Worm (Caenorhabditis elegans): ENCODE data around the gene F57A10.2.

The F57A10.2 gene

DNA sequence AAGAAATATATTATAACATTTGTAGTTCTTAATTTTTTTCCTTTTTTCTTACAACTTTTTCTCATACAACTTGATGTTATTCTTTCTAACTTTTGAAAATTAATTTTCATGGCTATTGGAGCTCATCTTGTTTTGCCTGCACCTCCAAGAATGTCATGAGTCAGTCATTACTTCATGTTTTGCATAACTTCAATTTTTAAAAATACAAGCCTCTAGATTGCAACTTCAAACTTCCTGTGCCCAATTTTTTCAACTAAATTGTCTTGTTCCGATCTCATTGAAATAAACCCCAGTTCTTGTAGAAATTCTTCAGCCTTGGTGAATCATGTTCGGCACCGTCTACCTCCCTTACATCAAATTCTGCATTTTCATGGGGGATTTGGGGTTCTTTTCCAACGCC, 7.9 kb upstream of the F57A10.2 start, which contains the start of gene str-9:
TSS of gene str-9 (plus strand) at position 301 of the 400 bp plus-strand sequence.
- TF ChIP-seq ref-1 (GFP tag; conservative IDR thresholded peaks at IDR 0.05) (no peak), klf-2 (GFP tag; conservative IDR thresholded peaks at IDR 0.05) (no peak), flt-1 (GFP tag; IDR thresholded peaks at IDR 0.05) (no peak), med-1 (GFP tag; optimal IDR thresholded peaks at IDR 0.05; ENCODE audit: insufficient read depth) (no peak), cog-1 (tag; optimal IDR thresholded peaks at IDR 0.05) (no peak), ztf-23 (GFP tag; IDR thresholded peaks at IDR 0.05) (no peak), ztf-29 (GFP tag; IDR thresholded peaks at IDR 0.05) (no peak), tab-1 (GFP tag; IDR thresholded peaks at IDR 0.05) (no peak), T22C8.4 (GFP tag; IDR thresholded peaks at IDR 0.05) (no peak)

DNA sequence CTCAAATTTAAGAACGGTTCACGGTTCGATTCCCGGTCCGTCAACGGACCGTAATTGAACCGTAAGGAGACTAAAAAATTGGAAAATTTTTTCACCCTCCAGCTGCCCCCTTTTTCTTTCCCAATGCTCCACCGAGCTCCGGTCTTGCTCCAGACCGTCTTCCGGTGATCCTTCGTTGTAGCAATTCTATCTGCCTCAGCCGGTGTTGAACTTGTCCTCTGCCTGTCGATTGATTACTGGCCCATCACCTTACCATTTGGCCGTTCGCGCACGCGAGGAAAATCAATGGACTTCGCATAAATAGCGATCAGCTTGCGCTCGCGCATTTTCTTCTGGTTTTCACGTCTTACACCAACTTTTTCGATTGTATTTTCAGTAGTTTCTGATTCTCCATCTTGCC, 1.0 kb downstream of the F57A10.2 start:
- TF ChIP-seq tab-1 (GFP tag; IDR thresholded peaks at IDR 0.05) (peak; percentile 75), ref-1 (GFP tag; conservative IDR thresholded peaks at IDR 0.05) (0 out of 2 replicates have a peak, but pooled peaks have one; percentile 11), T22C8.4 (GFP tag; IDR thresholded peaks at IDR 0.05) (peak; percentile 22; the same call in 1 of the 2 replicates), ztf-23 (GFP tag; IDR thresholded peaks at IDR 0.05) (0 out of 2 replicates have a peak, but pooled peaks have one; percentile 57), flt-1 (GFP tag; IDR thresholded peaks at IDR 0.05) (peak; percentile 39; the same call in 1 of the 2 replicates)

DNA sequence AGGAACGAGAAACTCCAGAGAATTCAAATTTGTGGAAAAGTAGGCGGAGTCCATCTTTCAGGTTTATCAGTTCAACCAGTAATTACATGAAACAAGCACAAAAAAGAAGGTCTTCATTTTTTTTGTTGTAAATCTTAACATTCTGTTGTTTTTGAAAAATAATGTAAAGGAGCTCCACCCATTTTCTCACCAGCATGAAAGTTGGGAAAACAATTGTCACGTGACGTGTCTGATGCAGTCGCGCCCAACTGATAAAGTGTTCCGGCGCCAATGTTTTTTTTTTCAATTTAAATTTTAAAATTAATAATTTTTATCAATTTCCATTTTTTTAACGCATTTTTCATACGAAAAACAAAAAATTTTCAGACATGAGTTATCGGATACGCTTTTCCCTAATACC, 2.7 kb downstream of the F57A10.2 start, which contains the start of gene F57A10.4:
TSS of gene F57A10.4 (plus strand) at position 367 of the 400 bp plus-strand sequence.
- no peak for TF ChIP-seq klf-2 (GFP tag; conservative IDR thresholded peaks at IDR 0.05)

DNA sequence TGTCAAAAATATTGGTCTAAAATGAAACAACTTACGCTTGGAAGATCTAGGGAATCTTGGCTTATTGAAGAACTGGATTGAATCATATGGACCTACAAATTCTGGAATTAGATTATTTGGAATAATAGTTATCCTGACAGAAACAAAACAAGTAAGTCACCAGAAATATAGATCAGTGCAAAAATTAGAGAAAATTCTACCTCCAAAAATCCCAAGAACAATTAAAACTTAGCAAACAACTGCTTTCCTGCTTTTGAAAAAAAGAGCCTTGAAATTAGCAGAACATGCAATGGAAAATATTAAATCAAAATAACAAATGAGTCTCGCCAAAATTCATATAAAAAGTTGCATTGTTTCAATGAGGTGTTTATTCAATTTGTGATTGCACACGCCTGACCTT, 6.8 kb downstream of the F57A10.2 start, which contains the start of gene nhr-60:
TSS of gene nhr-60 (minus strand) at position 101 of the 400 bp plus-strand sequence.
- TF ChIP-seq ztf-29 (GFP tag; IDR thresholded peaks at IDR 0.05) = no peak
- no peak for TF ChIP-seq cog-1 (tag; optimal IDR thresholded peaks at IDR 0.05)

DNA sequence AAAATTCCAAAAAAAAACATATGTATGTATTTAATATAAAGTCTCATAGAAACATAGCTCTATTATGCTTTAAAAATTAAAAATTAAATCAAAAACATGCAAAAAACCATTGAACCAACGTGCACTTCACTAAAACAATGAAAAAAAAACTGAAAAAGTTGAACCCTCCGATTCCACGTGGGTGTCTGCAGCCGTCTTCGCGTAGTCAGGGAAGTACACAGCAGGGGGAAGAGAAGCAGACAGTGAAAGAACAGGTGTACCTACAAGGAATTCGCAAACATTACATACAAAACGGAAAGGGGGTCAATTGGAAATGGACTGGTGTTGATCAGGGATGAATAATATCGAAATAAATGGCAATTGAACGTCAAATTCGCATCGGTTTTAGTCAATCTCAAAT, 7.6 kb downstream of the F57A10.2 start:
- TF ChIP-seq flt-1 (GFP tag; IDR thresholded peaks at IDR 0.05) (no peak), ztf-23 (GFP tag; IDR thresholded peaks at IDR 0.05) (no peak), ref-1 (GFP tag; conservative IDR thresholded peaks at IDR 0.05) (no peak), T22C8.4 (GFP tag; IDR thresholded peaks at IDR 0.05) (no peak), cog-1 (tag; optimal IDR thresholded peaks at IDR 0.05) (no peak), ztf-29 (GFP tag; IDR thresholded peaks at IDR 0.05) (no peak), klf-2 (GFP tag; conservative IDR thresholded peaks at IDR 0.05) (no peak), tab-1 (GFP tag; IDR thresholded peaks at IDR 0.05) (no peak)

DNA sequence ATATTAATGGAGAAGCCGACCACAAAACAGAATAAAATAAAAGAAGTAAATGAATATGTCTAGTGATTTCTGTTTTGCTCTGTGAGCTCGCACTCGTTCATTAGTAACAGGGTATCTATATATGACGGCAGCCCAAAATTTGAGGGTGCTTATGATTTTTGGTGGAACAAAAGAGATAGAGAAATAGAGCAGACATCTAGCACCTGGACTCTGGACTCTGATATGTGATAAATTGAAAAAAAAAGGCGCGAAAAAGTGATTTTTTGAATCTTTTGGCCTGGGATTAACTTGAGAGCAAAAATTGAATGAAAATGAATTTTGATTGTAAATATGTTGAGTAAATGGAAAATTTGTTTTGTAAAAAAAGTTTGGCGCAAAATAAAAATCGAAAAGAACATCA, 10.3 kb downstream of the F57A10.2 start, which contains the start of gene nhr-283:
TSS of gene nhr-283 (minus strand) at position 101 of the 400 bp plus-strand sequence.
- TF ChIP-seq med-1 (GFP tag; optimal IDR thresholded peaks at IDR 0.05; ENCODE audit: insufficient read depth) (no peak), flt-1 (GFP tag; IDR thresholded peaks at IDR 0.05) (no peak)

DNA sequence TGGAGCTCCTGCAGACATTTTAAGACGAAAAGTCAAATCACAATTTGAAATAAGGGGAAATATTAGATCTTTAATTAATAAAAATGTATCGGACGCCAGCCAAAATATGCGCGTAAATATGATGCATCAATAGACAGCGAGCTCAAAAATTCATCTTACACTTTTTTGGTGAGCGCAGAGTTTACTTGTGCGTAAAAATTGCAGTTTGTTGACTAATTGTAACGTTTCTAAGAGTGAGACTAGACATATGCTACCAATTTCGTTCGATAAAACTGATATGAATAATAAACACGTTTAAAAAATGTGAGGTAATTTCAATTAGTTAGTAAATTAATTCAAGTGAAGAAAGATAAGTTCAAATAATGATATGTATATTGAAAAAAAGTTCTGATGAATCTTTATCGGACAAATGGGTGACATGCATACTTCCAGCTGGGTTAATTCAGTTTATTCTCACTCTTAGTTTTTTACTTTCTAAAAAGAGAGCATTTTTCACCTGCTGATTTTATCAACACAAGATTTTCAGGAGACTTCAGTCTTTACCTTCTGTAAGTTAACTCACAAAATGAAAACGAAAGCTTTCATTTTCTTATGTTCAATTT, 12.9 kb downstream of the F57A10.2 start, which contains the start of the genes nhr-285 and irld-52:
TSS of gene nhr-285 (minus strand) at position 101 of the 602 bp plus-strand sequence.
TSS of gene irld-52 (plus strand) at position 552 of the 602 bp plus-strand sequence.
- TF ChIP-seq klf-2 (GFP tag; conservative IDR thresholded peaks at IDR 0.05) = no peak
- no peak for TF ChIP-seq flt-1 (GFP tag; IDR thresholded peaks at IDR 0.05)
- no peak for TF ChIP-seq ztf-23 (GFP tag; IDR thresholded peaks at IDR 0.05)
- no peak for TF ChIP-seq T22C8.4 (GFP tag; IDR thresholded peaks at IDR 0.05)
- TF ChIP-seq cog-1 (tag; optimal IDR thresholded peaks at IDR 0.05) = no peak

DNA sequence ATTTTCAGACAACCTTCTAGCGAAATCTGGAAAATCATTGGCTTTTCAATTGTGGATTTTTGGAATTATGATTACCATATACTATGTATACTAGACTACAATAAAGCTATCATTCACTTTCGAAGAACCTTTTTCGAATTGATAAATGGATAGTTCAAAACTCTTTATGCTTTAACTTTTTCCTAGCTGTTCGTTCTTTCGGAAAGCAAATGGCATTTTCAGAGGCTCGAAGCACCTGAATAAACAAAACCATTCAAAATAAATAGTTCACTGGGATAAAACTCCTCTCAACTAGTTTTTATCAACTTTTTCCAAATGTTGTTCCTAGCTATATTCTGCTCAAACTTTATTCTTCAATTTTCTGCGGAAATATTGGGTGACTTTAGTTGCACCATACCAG, 14.7 kb downstream of the F57A10.2 start, which contains the start of gene T26E4.2:
TSS of gene T26E4.2 (plus strand) at position 301 of the 400 bp plus-strand sequence.
- TF ChIP-seq med-1 (GFP tag; optimal IDR thresholded peaks at IDR 0.05; ENCODE audit: insufficient read depth) (no peak), cog-1 (tag; optimal IDR thresholded peaks at IDR 0.05) (no peak), T22C8.4 (GFP tag; IDR thresholded peaks at IDR 0.05) (no peak), tab-1 (GFP tag; IDR thresholded peaks at IDR 0.05) (no peak), ref-1 (GFP tag; conservative IDR thresholded peaks at IDR 0.05) (no peak), ztf-29 (GFP tag; IDR thresholded peaks at IDR 0.05) (no peak)

DNA sequence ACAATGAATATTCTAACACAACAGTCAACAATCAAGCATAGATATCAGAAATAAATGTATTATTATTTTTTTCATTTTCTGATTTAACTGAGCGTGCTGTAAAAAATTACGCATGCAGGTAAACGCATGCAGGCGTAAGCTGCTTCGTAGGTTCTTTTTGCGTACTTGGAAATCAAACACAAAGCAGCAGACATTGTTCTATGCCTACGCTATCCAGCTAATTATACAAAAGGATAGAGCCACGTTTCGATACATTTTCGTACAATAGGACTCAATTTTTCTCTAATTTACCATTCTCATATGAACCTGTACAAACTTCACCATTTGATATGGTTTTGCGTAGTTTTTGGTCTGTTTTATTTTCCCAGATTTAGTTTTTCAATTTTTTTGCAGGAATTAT, 16.1 kb downstream of the F57A10.2 start, which contains the start of gene T26E4.3:
TSS of gene T26E4.3 (plus strand) at position 301 of the 400 bp plus-strand sequence.
- TF ChIP-seq cog-1 (tag; optimal IDR thresholded peaks at IDR 0.05) (no peak), tab-1 (GFP tag; IDR thresholded peaks at IDR 0.05) (no peak), flt-1 (GFP tag; IDR thresholded peaks at IDR 0.05) (no peak), med-1 (GFP tag; optimal IDR thresholded peaks at IDR 0.05; ENCODE audit: insufficient read depth) (no peak), T22C8.4 (GFP tag; IDR thresholded peaks at IDR 0.05) (no peak), ztf-23 (GFP tag; IDR thresholded peaks at IDR 0.05) (no peak), ref-1 (GFP tag; conservative IDR thresholded peaks at IDR 0.05) (no peak), ztf-29 (GFP tag; IDR thresholded peaks at IDR 0.05) (no peak), klf-2 (GFP tag; conservative IDR thresholded peaks at IDR 0.05) (no peak)

DNA sequence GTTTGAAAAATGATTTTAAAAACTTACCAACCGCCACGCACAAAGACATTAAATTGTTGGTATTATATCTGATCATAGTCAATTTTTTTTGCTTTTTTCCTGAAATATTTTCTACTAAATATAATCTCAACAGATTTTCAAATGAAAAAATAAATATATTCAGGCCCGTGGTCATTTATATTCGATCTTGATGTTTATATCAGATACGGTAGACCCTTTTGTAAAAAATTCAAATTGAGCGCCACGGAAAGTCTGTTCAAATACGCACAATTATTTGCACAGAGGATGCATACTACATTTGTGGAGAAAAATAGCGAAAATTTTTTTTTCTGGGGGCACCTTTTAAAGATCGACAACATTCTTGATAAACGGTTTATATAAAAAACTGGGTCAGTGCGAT, 26.0 kb downstream of the F57A10.2 start, which contains the start of gene T26E4.4:
TSS of gene T26E4.4 (minus strand) at position 101 of the 400 bp plus-strand sequence.
- TF ChIP-seq klf-2 (GFP tag; conservative IDR thresholded peaks at IDR 0.05) (no peak), med-1 (GFP tag; optimal IDR thresholded peaks at IDR 0.05; ENCODE audit: insufficient read depth) (no peak), flt-1 (GFP tag; IDR thresholded peaks at IDR 0.05) (no peak), ref-1 (GFP tag; conservative IDR thresholded peaks at IDR 0.05) (no peak), cog-1 (tag; optimal IDR thresholded peaks at IDR 0.05) (no peak), tab-1 (GFP tag; IDR thresholded peaks at IDR 0.05) (no peak), ztf-29 (GFP tag; IDR thresholded peaks at IDR 0.05) (no peak), T22C8.4 (GFP tag; IDR thresholded peaks at IDR 0.05) (no peak), ztf-23 (GFP tag; IDR thresholded peaks at IDR 0.05) (no peak)

Data from whole organism, midembryonic.